Fruit fly (Drosophila melanogaster) whole organism, pupa: ENCODE data around the gene HLH4C.

ENCODE experiments used
- CG10348 ChIP-seq: fragments of 200-800 bp; sonication (Bioruptor generic); IDR thresholded peaks from 2 replicates; pipeline ENCODE4 v1.3.6; 2022; ENCODE audit warnings: missing biosample characterization, missing genetic modification characterization
- CG12605 ChIP-seq: fragments of 200-800 bp; sonication (Bioruptor generic); IDR thresholded peaks from 2 replicates; pipeline ENCODE4 v1.3.6; 2022; ENCODE audit warnings: missing biosample characterization, missing genetic modification characterization
- CG13204 ChIP-seq: fragments of 200-800 bp; sonication (Bioruptor generic); optimal IDR thresholded peaks from 2 replicates; lab custom pipeline; 2018; ENCODE audit warnings: missing biosample characterization, mild to moderate bottlenecking, missing genetic modification characterization, moderate library complexity
- CG14655 ChIP-seq: fragments of 200-800 bp; sonication (Bioruptor generic); optimal IDR thresholded peaks from 3 replicates; lab custom pipeline; 2017; ENCODE audit warnings: mild to moderate bottlenecking, missing biosample characterization, missing genetic modification reagents, missing genetic modification characterization
- CG15710 ChIP-seq: fragments of 200-800 bp; sonication (Bioruptor generic); optimal IDR thresholded peaks from 2 replicates; lab custom pipeline; 2018; ENCODE audit warnings: missing biosample characterization, mild to moderate bottlenecking, missing genetic modification characterization, moderate library complexity
- CG17806 ChIP-seq: fragments of 200-800 bp; sonication (Bioruptor generic); optimal IDR thresholded peaks from 2 replicates; lab custom pipeline; 2018; ENCODE audit warnings: missing biosample characterization, mild to moderate bottlenecking, missing genetic modification characterization, moderate library complexity
- CG32121 ChIP-seq: fragments of 200-800 bp; sonication (Bioruptor generic); IDR thresholded peaks from 2 replicates; pipeline ENCODE4 v1.3.6; 2022; ENCODE audit warnings: missing biosample characterization, missing genetic modification characterization
- CG34367 ChIP-seq: fragments of 200-800 bp; sonication (Bioruptor generic); optimal IDR thresholded peaks from 2 replicates; lab custom pipeline; 2018; ENCODE audit warnings: missing biosample characterization, mild to moderate bottlenecking, missing genetic modification characterization
- CG4496 ChIP-seq: fragments of 200-800 bp; sonication (Bioruptor generic); IDR thresholded peaks from 3 replicates; pipeline ENCODE4 v1.3.6; 2022; ENCODE audit warnings: missing biosample characterization, missing genetic modification characterization
- CG8159 ChIP-seq: fragments of 200-800 bp; sonication (Bioruptor generic); optimal IDR thresholded peaks from 3 replicates; lab custom pipeline; 2018; ENCODE audit warnings: missing biosample characterization, mild to moderate bottlenecking, missing genetic modification characterization, moderate library complexity
- CG8301 ChIP-seq: fragments of 200-800 bp; sonication (Bioruptor generic); optimal IDR thresholded peaks from 2 replicates; lab custom pipeline; 2018; ENCODE audit warnings: missing biosample characterization, mild to moderate bottlenecking, missing genetic modification characterization
- CG9948 ChIP-seq: fragments of 200-800 bp; sonication (Bioruptor generic); optimal IDR thresholded peaks from 2 replicates; lab custom pipeline; 2018; ENCODE audit warnings: missing biosample characterization, mild to moderate bottlenecking, missing genetic modification characterization, moderate library complexity
- D1 ChIP-seq: fragments of 200-800 bp; sonication (Bioruptor generic); optimal IDR thresholded peaks from 2 replicates; lab custom pipeline; 2018; ENCODE audit warnings: missing biosample characterization, mild to moderate bottlenecking, missing genetic modification characterization, moderate library complexity
- EcR ChIP-seq: fragments of 200-800 bp; sonication (Bioruptor generic); optimal IDR thresholded peaks from 3 replicates; lab custom pipeline; 2019; ENCODE audit warnings: missing biosample characterization, missing genetic modification characterization, mild to moderate bottlenecking, moderate library complexity, missing genetic modification reagents
- Ets98B ChIP-seq: fragments of 200-800 bp; sonication (Bioruptor generic); IDR thresholded peaks from 2 replicates; pipeline ENCODE4 v1.3.6; 2022; ENCODE audit warnings: missing biosample characterization, missing genetic modification characterization
- Pif1A ChIP-seq: fragments of 200-800 bp; sonication (Bioruptor generic); optimal IDR thresholded peaks from 3 replicates; lab custom pipeline; 2016; ENCODE audit warnings: missing biosample characterization, missing genetic modification characterization
- Pif1B ChIP-seq: fragments of 200-800 bp; sonication (Bioruptor generic); optimal IDR thresholded peaks from 3 replicates; lab custom pipeline; 2016; ENCODE audit warnings: missing biosample characterization, missing genetic modification characterization
- Snoo ChIP-seq: fragments of 200-800 bp; sonication (Bioruptor generic); optimal IDR thresholded peaks from 3 replicates; lab custom pipeline; 2017; ENCODE audit warnings: missing biosample characterization, mild to moderate bottlenecking, missing genetic modification characterization, inconsistent platforms
- fd96Ca ChIP-seq: fragments of 200-800 bp; sonication (Bioruptor generic); IDR thresholded peaks from 3 replicates; pipeline ENCODE4 v1.3.6; 2022; ENCODE audit warnings: missing biosample characterization, missing genetic modification characterization
- gl ChIP-seq: fragments of 200-800 bp; sonication (Bioruptor generic); optimal IDR thresholded peaks from 2 replicates; lab custom pipeline; 2018; ENCODE audit warnings: missing biosample characterization, mild to moderate bottlenecking, missing genetic modification characterization
- rn ChIP-seq: fragments of 200-800 bp; sonication (Bioruptor generic); IDR thresholded peaks from 2 replicates; pipeline ENCODE4 v1.3.6; 2022; ENCODE audit warnings: missing biosample characterization, missing genetic modification characterization

The HLH4C gene

dm6 chrX:4686723-4687122 lies 39.5 kb upstream of the HLH4C start, which contains the start of gene Pp2C1:
Gene Pp2C1, minus strand, starts transcription at chrX:4686903.
- no peak for TF ChIP-seq CG17806 (tag; lab: Kevin White, UChicago)
- TF ChIP-seq Snoo (tag; lab: Kevin White, UChicago): no peak
- TF ChIP-seq Pif1A: no peak
- TF ChIP-seq Ets98B (GFP tag; lab: Robert Waterston, UW): no peak
- no peak for TF ChIP-seq CG13204 (GFP tag; lab: Kevin White, UChicago)
- TF ChIP-seq D1 (tag; lab: Kevin White, UChicago): no peak
- no peak for TF ChIP-seq CG4496 (GFP tag; lab: Robert Waterston, UW)
- TF ChIP-seq CG9948 (tag; lab: Kevin White, UChicago): no peak
- no peak for TF ChIP-seq gl (tag; lab: Kevin White, UChicago)
- no peak for TF ChIP-seq CG32121 (GFP tag; lab: Robert Waterston, UW)

- TF ChIP-seq CG4496 (GFP tag; lab: Robert Waterston, UW) (peak; percentile 91), Snoo (tag; lab: Kevin White, UChicago) (peak; percentile 69), gl (tag; lab: Kevin White, UChicago) (peak; percentile 77), rn (GFP tag; lab: Robert Waterston, UW) (peak; percentile 70), CG13204 (GFP tag; lab: Kevin White, UChicago) (peak; percentile 78), CG8301 (peak; percentile 72), CG8159 (tag; lab: Kevin White, UChicago) (peak; percentile 60), CG34367 (peak; percentile 80), CG15710 (peak; percentile 70), fd96Ca (peak; percentile 69; the same call in 2 of the 3 replicates), EcR (GFP tag; lab: Kevin White, UChicago) (no peak), CG17806 (tag; lab: Kevin White, UChicago) (peak; percentile 40), CG12605 (GFP tag; lab: Robert Waterston, UW) (peak; percentile 91), Pif1A (peak; percentile 73), CG14655 (GFP tag; lab: Kevin White, UChicago) (peak; percentile 88), D1 (tag; lab: Kevin White, UChicago) (no peak), Ets98B (GFP tag; lab: Robert Waterston, UW) (peak; percentile 72), CG32121 (GFP tag; lab: Robert Waterston, UW) (peak; percentile 81), Pif1B (peak; percentile 81), CG9948 (tag; lab: Kevin White, UChicago) (peak; percentile 64), CG10348 (GFP tag; lab: Robert Waterston, UW) (no peak)
Measured at dm6 chrX:4686150-4686549, 38.9 kb upstream of the HLH4C start.

- peak; percentile 55 for TF ChIP-seq CG8301
- peak; percentile 87 for TF ChIP-seq CG32121 (GFP tag; lab: Robert Waterston, UW)
- TF ChIP-seq D1 (tag; lab: Kevin White, UChicago): no peak
- peak; percentile 24 for TF ChIP-seq CG9948 (tag; lab: Kevin White, UChicago)
- TF ChIP-seq Pif1A: peak; percentile 62
- TF ChIP-seq Pif1B: peak; percentile 33
- TF ChIP-seq fd96Ca: peak; percentile 94
- peak; percentile 54 for TF ChIP-seq EcR (GFP tag; lab: Kevin White, UChicago)
- TF ChIP-seq CG8159 (tag; lab: Kevin White, UChicago): peak; percentile 69
- peak; percentile 94 for TF ChIP-seq CG4496 (GFP tag; lab: Robert Waterston, UW)
- peak; percentile 91 for TF ChIP-seq Ets98B (GFP tag; lab: Robert Waterston, UW)
- peak; percentile 62 for TF ChIP-seq rn (GFP tag; lab: Robert Waterston, UW)
- TF ChIP-seq CG14655 (GFP tag; lab: Kevin White, UChicago): peak; percentile 67
- TF ChIP-seq gl (tag; lab: Kevin White, UChicago): peak; percentile 36
- TF ChIP-seq CG10348 (GFP tag; lab: Robert Waterston, UW): no peak
- no peak for TF ChIP-seq CG13204 (GFP tag; lab: Kevin White, UChicago)
- TF ChIP-seq CG34367: peak; percentile 34
- TF ChIP-seq CG15710: peak; percentile 63
- TF ChIP-seq Snoo (tag; lab: Kevin White, UChicago): peak; percentile 81
- peak; percentile 67; the same call in 1 of the 2 replicates for TF ChIP-seq CG12605 (GFP tag; lab: Robert Waterston, UW)
- peak; percentile 52 for TF ChIP-seq CG17806 (tag; lab: Kevin White, UChicago)
Measured at dm6 chrX:4684444-4684924, 37.3 kb upstream of the HLH4C start.

DNA sequence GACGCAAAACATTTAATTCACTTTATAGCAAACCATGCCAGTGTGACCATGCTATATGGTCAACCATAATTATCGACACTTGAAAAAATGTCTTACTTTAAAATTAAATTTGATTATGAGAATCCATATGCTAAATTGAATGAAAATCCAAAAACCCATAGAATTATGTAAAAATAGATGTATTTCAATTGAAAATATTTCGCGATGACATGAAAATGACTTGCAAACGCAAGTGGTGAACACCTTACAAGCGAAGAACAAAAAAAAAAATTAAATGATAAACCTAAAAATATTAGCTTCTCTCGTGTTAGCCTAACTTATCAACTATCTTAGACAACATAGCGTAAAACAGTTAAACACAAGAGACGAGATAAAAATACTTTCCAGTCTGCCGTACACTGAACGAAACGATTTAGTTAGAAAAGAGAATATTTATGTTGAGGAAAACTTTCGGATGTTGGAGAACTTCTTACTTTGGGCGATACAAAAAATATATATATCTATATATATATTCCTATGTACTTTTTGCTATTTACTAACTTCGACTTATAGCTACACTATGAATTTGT lies 32.7 kb upstream of the HLH4C start:
- TF ChIP-seq CG9948 (tag; lab: Kevin White, UChicago) (peak; percentile 45), rn (GFP tag; lab: Robert Waterston, UW) (no peak), CG8159 (tag; lab: Kevin White, UChicago) (peak; percentile 60), Pif1A (peak; percentile 64), Ets98B (GFP tag; lab: Robert Waterston, UW) (peak; percentile 36), gl (tag; lab: Kevin White, UChicago) (no peak), CG17806 (tag; lab: Kevin White, UChicago) (peak; percentile 56), D1 (tag; lab: Kevin White, UChicago) (no peak), CG4496 (GFP tag; lab: Robert Waterston, UW) (peak; percentile 75), CG14655 (GFP tag; lab: Kevin White, UChicago) (peak; percentile 59), CG32121 (GFP tag; lab: Robert Waterston, UW) (peak; percentile 60), CG34367 (peak; percentile 51), Pif1B (peak; percentile 51), EcR (GFP tag; lab: Kevin White, UChicago) (no peak), CG12605 (GFP tag; lab: Robert Waterston, UW) (no peak), CG13204 (GFP tag; lab: Kevin White, UChicago) (no peak), CG15710 (peak; percentile 44), Snoo (tag; lab: Kevin White, UChicago) (no peak), fd96Ca (no peak), CG8301 (peak; percentile 55), CG10348 (GFP tag; lab: Robert Waterston, UW) (no peak)
